Worm (Caenorhabditis elegans) whole organism, L2 larva: ENCODE data around the gene C28C12.1.

Experiments used
- aly-2 ChIP-seq: fragments of 150-350 bp; optimal IDR thresholded peaks from 2 replicates; lab custom pipeline; 2014; ENCODE audit warnings: missing biosample characterization, missing genetic modification characterization
- ceh-16 ChIP-seq: fragments of 150-350 bp; optimal IDR thresholded peaks from 2 replicates; lab custom pipeline; 2014; ENCODE audit warnings: missing biosample characterization, missing genetic modification characterization
- ceh-82 ChIP-seq: fragments of 150-350 bp; optimal IDR thresholded peaks from 2 replicates; lab custom pipeline; 2014; ENCODE audit warnings: missing biosample characterization, missing genetic modification characterization
- egl-27 ChIP-seq: sonication (generic microtip); optimal IDR thresholded peaks from 3 replicates; lab custom pipeline; 2017; ENCODE audit warnings: missing biosample characterization, missing genetic modification reagents, missing genetic modification characterization
- lsy-2 ChIP-seq, 2 experiments: fragments of 150-350 bp in 1 of 2; sonication (generic microtip) in 1 of 2; optimal IDR thresholded peaks; 2 replicates each; lab custom pipeline; 2014 to 2017; ENCODE audit warnings: missing biosample characterization in 2 of 2, missing genetic modification characterization in 2 of 2
- nhr-10 ChIP-seq: sonication (generic microtip); optimal IDR thresholded peaks from 2 replicates; lab custom pipeline; 2017; ENCODE audit warnings: missing biosample characterization, missing genetic modification characterization
- nhr-11 ChIP-seq: fragments of 150-350 bp; optimal IDR thresholded peaks from 2 replicates; lab custom pipeline; 2014; ENCODE audit warnings: missing biosample characterization, missing genetic modification characterization
- nhr-12 ChIP-seq: fragments of 150-350 bp; optimal IDR thresholded peaks from 2 replicates; lab custom pipeline; 2014; ENCODE audit warnings: missing biosample characterization, missing genetic modification characterization
- skn-1 ChIP-seq: sonication (generic microtip); optimal IDR thresholded peaks from 2 replicates; lab custom pipeline; 2017; ENCODE audit warnings: missing biosample characterization, missing genetic modification characterization

ce11 chrIV:8463716-8464115 is 37.8 kb upstream of the C28C12.1 start, which contains the start of gene str-176:
- TF ChIP-seq skn-1 (tag; lab: Kevin White, UChicago) (no peak), ceh-82 (tag; lab: Kevin White, UChicago) (no peak), egl-27 (tag; lab: Kevin White, UChicago) (no peak), aly-2 (no peak), nhr-12 (tag; lab: Kevin White, UChicago) (no peak), nhr-11 (tag; lab: Kevin White, UChicago) (no peak), nhr-10 (no peak), lsy-2 (tag; optimal IDR thresholded peaks at IDR 0.05; lab: Kevin White, UChicago) (no peak), ceh-16 (tag; lab: Kevin White, UChicago) (no peak)
